Worm (Caenorhabditis elegans) whole organism, L4 larva: ENCODE results near the gene shn-1.
A peak's percentile ranks its signal among the peaks of the same experiment; 100 is the strongest.

ENCODE experiments used
- D1046.2 ChIP-seq: fragments of 200-800 bp; sonication (Bioruptor generic); IDR thresholded peaks from 2 replicates; pipeline ENCODE4 v1.3.6; 2022; ENCODE audit warnings: missing genetic modification characterization, missing compliant biosample characterization
- F10B5.3 ChIP-seq: sonication (generic microtip); optimal IDR thresholded peaks from 2 replicates; lab custom pipeline; 2016; ENCODE audit warnings: mild to moderate bottlenecking, missing genetic modification characterization, missing compliant biosample characterization
- F44E2.7 ChIP-seq: fragments of 200-800 bp; sonication (Bioruptor generic); IDR thresholded peaks from 2 replicates; pipeline ENCODE4 v2.1.2; 2022; ENCODE audit warnings: missing genetic modification characterization, missing compliant biosample characterization
- Y48G9A.11 ChIP-seq: fragments of 200-800 bp; sonication (Bioruptor generic); IDR thresholded peaks from 2 replicates; pipeline ENCODE4 v1.3.6; 2022; ENCODE audit warnings: missing genetic modification reagents, missing genetic modification characterization, missing compliant biosample characterization
- Y75B8A.6 ChIP-seq: fragments of 200-800 bp; sonication (Bioruptor generic); IDR thresholded peaks from 2 replicates; pipeline ENCODE4 v1.3.6; 2022; ENCODE audit warnings: missing genetic modification reagents, missing genetic modification characterization, missing compliant biosample characterization
- ZK546.5 ChIP-seq, 2 experiments: sonication (generic microtip); optimal IDR thresholded peaks; 2 replicates each; lab custom pipeline; 2017; ENCODE audit warnings: missing biosample characterization in 2 of 2, missing genetic modification characterization in 2 of 2
- ama-1 ChIP-seq: fragments of 150-350 bp; optimal IDR thresholded peaks from 2 replicates; lab custom pipeline; 2014; ENCODE audit warnings: inconsistent platforms, mixed read lengths
- arid-1 ChIP-seq: fragments of 200-800 bp; sonication (Bioruptor generic); conservative IDR thresholded peaks from 2 replicates; pipeline ENCODE4 v1.3.6; 2022; ENCODE audit warnings: missing genetic modification reagents, missing genetic modification characterization, missing compliant biosample characterization
- attf-4 ChIP-seq: sonication (generic microtip); optimal IDR thresholded peaks from 3 replicates; lab custom pipeline; 2017; ENCODE audit warnings: missing biosample characterization, missing genetic modification characterization
- ceh-28 ChIP-seq: fragments of 150-350 bp; optimal IDR thresholded peaks from 2 replicates; lab custom pipeline; 2014; ENCODE audit warnings: missing biosample characterization, missing genetic modification reagents, missing genetic modification characterization
- ceh-44 ChIP-seq: fragments of 200-800 bp; sonication (Bioruptor generic); IDR thresholded peaks from 2 replicates; pipeline ENCODE4 v1.3.6; 2022; ENCODE audit warnings: missing genetic modification reagents, missing genetic modification characterization, missing compliant biosample characterization
- ceh-62 ChIP-seq: sonication (generic microtip); optimal IDR thresholded peaks from 2 replicates; lab custom pipeline; 2017; ENCODE audit warnings: missing biosample characterization, missing genetic modification characterization
- cey-2 ChIP-seq: sonication (generic microtip); optimal IDR thresholded peaks from 3 replicates; lab custom pipeline; 2017; ENCODE audit warnings: missing genetic modification characterization, mild to moderate bottlenecking, missing compliant biosample characterization, antibody characterized with exemption, borderline replicate concordance; ENCODE audit not compliant: insufficient read depth
- ctbp-1 ChIP-seq: fragments of 200-800 bp; sonication (Bioruptor generic); IDR thresholded peaks from 2 replicates; pipeline ENCODE4 v1.3.6; 2022; ENCODE audit warnings: missing genetic modification reagents, missing genetic modification characterization, missing compliant biosample characterization
- daf-8 ChIP-seq: fragments of 200-800 bp; sonication (Bioruptor generic); IDR thresholded peaks from 2 replicates; pipeline ENCODE4 v1.3.6; 2022; ENCODE audit warnings: missing genetic modification characterization, missing compliant biosample characterization
- dmd-6 ChIP-seq: fragments of 200-800 bp; sonication (Bioruptor generic); IDR thresholded peaks from 2 replicates; pipeline ENCODE4 v1.3.6; 2022; ENCODE audit warnings: missing genetic modification reagents, missing genetic modification characterization, missing compliant biosample characterization
- dmd-8 ChIP-seq: fragments of 200-800 bp; sonication (Bioruptor generic); IDR thresholded peaks from 2 replicates; pipeline ENCODE4 v1.3.6; 2022; ENCODE audit warnings: missing genetic modification characterization, missing compliant biosample characterization
- gei-8 ChIP-seq: fragments of 200-800 bp; sonication (Bioruptor generic); optimal IDR thresholded peaks from 2 replicates; lab custom pipeline; 2018; ENCODE audit warnings: mild to moderate bottlenecking, missing genetic modification characterization, missing compliant biosample characterization
- hif-1 ChIP-seq, 2 experiments: sonication (generic microtip); optimal IDR thresholded peaks; 2 replicates each; lab custom pipeline; 2016 to 2017; ENCODE audit warnings: missing compliant biosample characterization in 2 of 2, missing genetic modification characterization in 2 of 2, missing genetic modification reagents in 2 of 2, missing genotype in 2 of 2, mild to moderate bottlenecking in 1 of 2
- hlh-11 ChIP-seq: fragments of 200-800 bp; sonication (Bioruptor generic); optimal IDR thresholded peaks from 2 replicates; lab custom pipeline; 2018; ENCODE audit warnings: mild to moderate bottlenecking, missing genetic modification characterization, missing compliant biosample characterization
- hmg-1.1 ChIP-seq: fragments of 200-800 bp; sonication (Bioruptor generic); IDR thresholded peaks from 2 replicates; pipeline ENCODE4 v1.3.6; 2022; ENCODE audit warnings: missing genetic modification reagents, missing genetic modification characterization, missing compliant biosample characterization
- lim-7 ChIP-seq: fragments of 200-800 bp; sonication (Bioruptor generic); IDR thresholded peaks from 2 replicates; pipeline ENCODE4 v1.3.6; 2022; ENCODE audit warnings: missing genetic modification characterization, missing compliant biosample characterization
- lin-1 ChIP-seq: fragments of 200-800 bp; sonication (Bioruptor generic); IDR thresholded peaks from 2 replicates; pipeline ENCODE4 v1.3.6; 2022; ENCODE audit warnings: missing genetic modification reagents, missing genetic modification characterization, missing compliant biosample characterization
- lin-13 ChIP-seq: fragments of 150-350 bp; optimal IDR thresholded peaks from 2 replicates; lab custom pipeline; 2014; ENCODE audit warnings: missing biosample characterization, missing genetic modification reagents, missing genetic modification characterization
- lin-15B ChIP-seq: fragments of 150-350 bp; sonication (generic microtip); optimal IDR thresholded peaks from 3 replicates; lab custom pipeline; 2014; ENCODE audit warnings: missing biosample characterization, missing genetic modification characterization
- lin-29 ChIP-seq: fragments of 200-800 bp; sonication (Bioruptor generic); IDR thresholded peaks from 2 replicates; pipeline ENCODE4 v1.3.6; 2022; ENCODE audit warnings: missing genetic modification reagents, missing genetic modification characterization, missing compliant biosample characterization
- lin-39 ChIP-seq: fragments of 150-350 bp; optimal IDR thresholded peaks from 2 replicates; lab custom pipeline; 2014; ENCODE audit warnings: missing biosample characterization, missing genetic modification reagents, missing genetic modification characterization
- lsy-2 ChIP-seq, 2 experiments: fragments of 150-350 bp in 1 of 2; sonication (generic microtip) in 1 of 2; optimal IDR thresholded peaks; 2 replicates each; lab custom pipeline; 2014 to 2017; ENCODE audit warnings: missing biosample characterization in 2 of 2, missing genetic modification characterization in 2 of 2
- madf-5 ChIP-seq, 2 experiments: fragments of 200-800 bp; sonication (Bioruptor generic); IDR thresholded peaks; 2 replicates each; pipeline ENCODE4 v1.3.6; 2022; ENCODE audit warnings: missing compliant biosample characterization in 2 of 2, missing genetic modification characterization in 2 of 2
- madf-9 ChIP-seq: fragments of 200-800 bp; sonication (Bioruptor generic); conservative IDR thresholded peaks from 2 replicates; pipeline ENCODE4 v1.3.6; 2022; ENCODE audit warnings: missing genetic modification reagents, missing genetic modification characterization, missing compliant biosample characterization
- mdt-29 ChIP-seq: fragments of 200-800 bp; sonication (Bioruptor generic); IDR thresholded peaks from 2 replicates; pipeline ENCODE4 v1.3.6; 2022; ENCODE audit warnings: missing genetic modification reagents, missing genetic modification characterization, missing compliant biosample characterization
- mep-1 ChIP-seq: fragments of 150-350 bp; sonication (generic microtip); optimal IDR thresholded peaks from 3 replicates; lab custom pipeline; 2014; ENCODE audit warnings: missing biosample characterization, missing genetic modification characterization
- mxl-2 ChIP-seq: fragments of 200-800 bp; sonication (Bioruptor generic); conservative IDR thresholded peaks from 2 replicates; pipeline ENCODE4 v1.3.6; 2022; ENCODE audit warnings: missing genetic modification reagents, missing genetic modification characterization, missing compliant biosample characterization
- nhr-102 ChIP-seq: sonication (generic microtip); optimal IDR thresholded peaks from 2 replicates; lab custom pipeline; 2016; ENCODE audit warnings: mild to moderate bottlenecking, missing genetic modification characterization, moderate library complexity, missing compliant biosample characterization
- nhr-111 ChIP-seq: fragments of 200-800 bp; sonication (Bioruptor generic); optimal IDR thresholded peaks from 2 replicates; lab custom pipeline; 2018; ENCODE audit warnings: mild to moderate bottlenecking, missing genetic modification characterization, missing compliant biosample characterization
- nhr-42 ChIP-seq: fragments of 200-800 bp; sonication (Bioruptor generic); IDR thresholded peaks from 2 replicates; pipeline ENCODE4 v1.3.6; 2022; ENCODE audit warnings: missing genetic modification characterization, missing compliant biosample characterization
- nhr-48 ChIP-seq: sonication (generic microtip); optimal IDR thresholded peaks from 2 replicates; lab custom pipeline; 2016; ENCODE audit warnings: mild to moderate bottlenecking, missing genetic modification characterization, missing compliant biosample characterization
- nhr-76 ChIP-seq: fragments of 150-350 bp; optimal IDR thresholded peaks from 2 replicates; lab custom pipeline; 2014; ENCODE audit warnings: missing biosample characterization, missing genetic modification characterization
- pha-4 ChIP-seq, 2 experiments: fragments of 150-350 bp in 1 of 2; fragments of 200-800 bp in 1 of 2; sonication (Bioruptor generic) in 1 of 2; IDR thresholded peaks in 1 of 2; optimal IDR thresholded peaks in 1 of 2; 2 replicates each; pipeline versions ENCODE4 v1.3.6 to Lab custom; 2014 to 2022; ENCODE audit warnings: missing genetic modification characterization in 2 of 2, missing genetic modification reagents in 2 of 2, missing biosample characterization in 1 of 2, missing compliant biosample characterization in 1 of 2
- php-3 ChIP-seq: fragments of 200-800 bp; sonication (Bioruptor generic); IDR thresholded peaks from 2 replicates; pipeline ENCODE4 v1.3.6; 2022; ENCODE audit warnings: missing genetic modification reagents, missing genetic modification characterization, missing compliant biosample characterization
- saeg-2 ChIP-seq: fragments of 200-800 bp; sonication (Bioruptor generic); IDR thresholded peaks from 2 replicates; pipeline ENCODE4 v1.3.6; 2022; ENCODE audit warnings: missing genetic modification reagents, missing genetic modification characterization, missing compliant biosample characterization
- skn-1 ChIP-seq: fragments of 150-350 bp; optimal IDR thresholded peaks from 2 replicates; lab custom pipeline; 2014; ENCODE audit warnings: missing biosample characterization, missing genetic modification characterization
- snpc-1.2 ChIP-seq: fragments of 200-800 bp; sonication (Bioruptor generic); IDR thresholded peaks from 2 replicates; pipeline ENCODE4 v1.3.6; 2022; ENCODE audit warnings: missing genetic modification reagents, missing genetic modification characterization, missing compliant biosample characterization
- spr-1 ChIP-seq: sonication (generic microtip); optimal IDR thresholded peaks from 2 replicates; lab custom pipeline; 2016; ENCODE audit warnings: mild to moderate bottlenecking, missing genetic modification characterization, missing compliant biosample characterization
- spr-3 ChIP-seq: fragments of 200-800 bp; sonication (Bioruptor generic); optimal IDR thresholded peaks from 2 replicates; lab custom pipeline; 2018; ENCODE audit warnings: mild to moderate bottlenecking, missing genetic modification characterization, missing compliant biosample characterization
- unc-130 ChIP-seq: sonication (generic microtip); optimal IDR thresholded peaks from 2 replicates; lab custom pipeline; 2016; ENCODE audit warnings: missing genetic modification reagents, missing genetic modification characterization, missing compliant biosample characterization
- unc-39 ChIP-seq: sonication (generic microtip); optimal IDR thresholded peaks from 2 replicates; lab custom pipeline; 2017; ENCODE audit warnings: missing biosample characterization, missing genetic modification characterization
- zfp-3 ChIP-seq: fragments of 200-800 bp; sonication (Bioruptor generic); conservative IDR thresholded peaks from 2 replicates; pipeline ENCODE4 v1.3.6; 2022; ENCODE audit warnings: missing genetic modification reagents, missing genetic modification characterization, missing compliant biosample characterization

shn-1 gene

ce11 chrII:11376598-11377108 lies 14.1 kb downstream of the shn-1 start (continued):
- TF ChIP-seq lin-13 (peak; percentile 51), hmg-1.1 (0 out of 2 replicates have a peak, but pooled peaks have one; percentile 34), F10B5.3 (tag; lab: Kevin White, UChicago) (peak; percentile 58), ctbp-1 (peak; percentile 33; the same call in 1 of the 2 replicates), pha-4 (GFP tag; IDR thresholded peaks at IDR 0.05; lab: Robert Waterston, UW) (peak; percentile 66), pha-4 (tag; optimal IDR thresholded peaks at IDR 0.05; lab: Kevin White, UChicago) (no peak), lin-39 (tag; lab: Kevin White, UChicago) (no peak), gei-8 (GFP tag; lab: Kevin White, UChicago) (peak; percentile 84), spr-3 (GFP tag; lab: Kevin White, UChicago) (peak; percentile 28), lsy-2 (tag; optimal IDR thresholded peaks at IDR 0.05; lab: Kevin White, UChicago) (peak in 1 of 2 experiments; percentile 60), spr-1 (tag; lab: Kevin White, UChicago) (peak; percentile 76), saeg-2 (peak; percentile 69; the same call in 1 of the 2 replicates), ama-1 (lab: Kevin White, UChicago) (peak; percentile 98), hif-1 (tag; optimal IDR thresholded peaks at IDR 0.05; lab: Kevin White, UChicago) (peak in 1 of 2 experiments; percentile 32), nhr-48 (tag; lab: Kevin White, UChicago) (peak; percentile 70), Y48G9A.11 (peak; percentile 76; the same call in 1 of the 2 replicates), unc-39 (tag; lab: Kevin White, UChicago) (no peak), nhr-111 (peak; percentile 74), madf-9 (GFP tag; lab: Robert Waterston, UW) (0 out of 2 replicates have a peak, but pooled peaks have one; percentile 48), madf-5 (GFP tag; IDR thresholded peaks at IDR 0.05; lab: Robert Waterston, UW) (0 out of 4 replicates have a peak, but pooled peaks of 1 of the 2 experiments have one; percentile 48), arid-1 (GFP tag; lab: Robert Waterston, UW) (peak; percentile 81), F44E2.7 (GFP tag; lab: Robert Waterston, UW) (peak; percentile 74; the same call in 1 of the 2 replicates), ceh-44 (GFP tag; lab: Robert Waterston, UW) (0 out of 2 replicates have a peak, but pooled peaks have one; percentile 55), unc-130 (peak; percentile 76), ceh-62 (tag; lab: Kevin White, UChicago) (no peak), attf-4 (tag; lab: Kevin White, UChicago) (no peak), ceh-28 (tag; lab: Kevin White, UChicago) (no peak), nhr-42 (GFP tag; lab: Robert Waterston, UW) (0 out of 2 replicates have a peak, but pooled peaks have one; percentile 69), dmd-6 (GFP tag; lab: Robert Waterston, UW) (peak; percentile 57), ZK546.5 (tag; optimal IDR thresholded peaks at IDR 0.05; lab: Kevin White, UChicago) (no peak), nhr-102 (peak; percentile 76), lin-15B (tag; lab: Kevin White, UChicago) (peak; percentile 30), hlh-11 (peak; percentile 60), mxl-2 (GFP tag; lab: Robert Waterston, UW) (no peak), D1046.2 (GFP tag; lab: Robert Waterston, UW) (peak; percentile 73), nhr-76 (tag; lab: Kevin White, UChicago) (no peak), skn-1 (no peak), php-3 (GFP tag; lab: Robert Waterston, UW) (peak; percentile 65), Y75B8A.6 (GFP tag; lab: Robert Waterston, UW) (peak; percentile 82; the same call in 1 of the 2 replicates), mep-1 (tag; lab: Kevin White, UChicago) (peak; percentile 61), snpc-1.2 (GFP tag; lab: Robert Waterston, UW) (peak; percentile 86), lin-29 (GFP tag; lab: Robert Waterston, UW) (peak; percentile 39; the same call in 1 of the 2 replicates), daf-8 (GFP tag; lab: Robert Waterston, UW) (no peak), mdt-29 (GFP tag; lab: Robert Waterston, UW) (peak; percentile 88), dmd-8 (peak; percentile 10; the same call in 1 of the 2 replicates), lin-1 (GFP tag; lab: Robert Waterston, UW) (peak; percentile 65; the same call in 1 of the 2 replicates), lim-7 (no peak; the same call in 1 of the 2 replicates), zfp-3 (GFP tag; lab: Robert Waterston, UW) (peak; percentile 87; the same call in 1 of the 2 replicates), cey-2 (tag; lab: Kevin White, UChicago) (no peak)
